Worm (Caenorhabditis elegans): Measurements from ENCODE around the gene F22E5.20.

The F22E5.20 gene

DNA sequence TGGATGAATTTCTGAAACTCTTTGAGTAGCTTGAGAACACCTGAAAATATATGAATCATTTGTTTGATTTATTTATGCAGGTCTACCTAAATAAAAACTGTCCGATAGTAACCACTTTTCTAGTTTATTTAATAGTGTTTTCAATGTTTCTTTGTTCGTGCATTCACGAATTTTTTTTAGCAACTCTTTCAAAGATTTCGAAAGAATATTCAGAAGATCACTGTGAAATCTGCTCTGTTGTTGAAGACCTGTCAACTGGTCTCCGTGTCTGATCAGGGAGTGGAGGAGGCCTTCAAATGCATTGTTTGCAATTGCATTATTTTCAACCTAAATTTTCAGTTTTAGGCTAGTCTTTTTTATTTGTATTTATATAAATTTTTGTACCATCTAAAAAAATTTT is 36.5 kb upstream of the F22E5.20 start, which contains the start of gene T05A8.1:
T05A8.1 (minus strand) TSS at position 101 of the 400 bp plus-strand sequence.
- no peak for TF ChIP-seq ceh-9 (tag; optimal IDR thresholded peaks at IDR 0.05)
- TF ChIP-seq ceh-48 (tag; optimal IDR thresholded peaks at IDR 0.05), result no peak
- no peak for TF ChIP-seq ceh-18 (tag; optimal IDR thresholded peaks at IDR 0.05)
- no peak for TF ChIP-seq pat-9 (tag; optimal IDR thresholded peaks at IDR 0.05)
- TF ChIP-seq unc-42 (tag; optimal IDR thresholded peaks at IDR 0.05), result no peak
- no peak for TF ChIP-seq K09A11.1 (tag; optimal IDR thresholded peaks at IDR 0.05; ENCODE audit: insufficient read depth)
- no peak for TF ChIP-seq F13H6.1 (tag; optimal IDR thresholded peaks at IDR 0.05)
- no peak for TF ChIP-seq ama-1 (optimal IDR thresholded peaks at IDR 0.05)
- no peak for TF ChIP-seq hlh-15 (tag; optimal IDR thresholded peaks at IDR 0.05)
- no peak for TF ChIP-seq ahr-1 (tag; optimal IDR thresholded peaks at IDR 0.05)
- no peak for TF ChIP-seq ceh-45 (GFP tag; IDR thresholded peaks at IDR 0.05)
- TF ChIP-seq unc-86 (tag; optimal IDR thresholded peaks at IDR 0.05), result no peak
- TF ChIP-seq dmd-4 (tag; optimal IDR thresholded peaks at IDR 0.05; ENCODE audit: borderline replicate concordance), result no peak
- no peak for TF ChIP-seq fkh-6 (tag; optimal IDR thresholded peaks at IDR 0.05)
- no peak for TF ChIP-seq eyg-1 (tag; optimal IDR thresholded peaks at IDR 0.05)
- TF ChIP-seq npax-4 (tag; optimal IDR thresholded peaks at IDR 0.05), result no peak

DNA sequence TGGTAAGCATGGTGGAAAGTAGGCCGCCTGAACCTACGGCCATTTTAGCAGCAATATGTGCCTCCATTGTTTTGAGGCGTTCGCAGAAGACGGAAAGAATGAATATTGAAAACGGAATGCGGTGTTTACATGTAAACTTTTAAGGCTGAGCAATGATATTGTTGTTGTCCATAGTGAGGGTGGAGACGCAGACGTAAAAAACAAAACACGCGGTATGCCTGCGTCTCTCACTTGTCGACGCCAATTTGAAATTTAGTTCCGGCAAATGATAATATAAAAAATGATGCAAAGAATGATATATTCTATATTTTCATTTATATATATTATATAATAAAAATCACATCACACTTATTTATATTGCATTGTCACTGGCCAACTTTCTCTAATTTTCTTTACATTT is 34.4 kb upstream of the F22E5.20 start, which contains the start of gene Y47G7B.2:
Y47G7B.2 (minus strand) TSS at position 143 of the 400 bp plus-strand sequence.
- TF ChIP-seq ceh-2 (tag; optimal IDR thresholded peaks at IDR 0.05) (no peak), pha-4 (tag; optimal IDR thresholded peaks at IDR 0.05) (no peak), ceh-14 (tag; optimal IDR thresholded peaks at IDR 0.05) (no peak), zip-5 (tag; optimal IDR thresholded peaks at IDR 0.05) (no peak), ceh-48 (tag; optimal IDR thresholded peaks at IDR 0.05) (no peak), hlh-30 (tag; optimal IDR thresholded peaks at IDR 0.05; ENCODE audit: insufficient read depth) (no peak), npax-4 (tag; optimal IDR thresholded peaks at IDR 0.05) (no peak), C38D4.7 (GFP tag; optimal IDR thresholded peaks at IDR 0.05) (no peak), sox-2 (GFP tag; IDR thresholded peaks at IDR 0.05) (no peak), ttx-3 (tag; optimal IDR thresholded peaks at IDR 0.05) (no peak)

DNA sequence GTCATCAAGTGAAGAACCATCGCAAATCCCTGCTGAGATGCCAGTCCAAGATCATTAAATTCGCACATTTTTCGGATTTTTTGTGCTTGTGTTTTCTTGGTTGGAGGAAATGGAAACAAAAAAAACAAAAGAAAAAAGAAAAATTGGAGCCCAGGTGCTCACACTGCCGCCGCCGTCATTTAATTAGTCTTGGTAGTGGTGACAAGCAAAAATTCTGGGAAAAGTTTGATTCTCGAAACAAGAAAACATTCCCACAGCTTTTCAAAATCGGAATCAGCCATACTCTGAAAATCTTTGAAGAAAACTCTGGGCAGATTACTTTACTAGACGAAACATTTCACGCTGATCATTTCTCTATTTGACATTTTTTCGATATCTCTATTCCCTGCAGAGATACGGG is 31.8 kb upstream of the F22E5.20 start, which contains the start of gene srh-128:
srh-128 (minus strand) TSS at position 101 of the 400 bp plus-strand sequence.
- TF ChIP-seq zip-5 (tag; optimal IDR thresholded peaks at IDR 0.05) (no peak), tbx-7 (tag; optimal IDR thresholded peaks at IDR 0.05) (no peak), ceh-34 (tag; optimal IDR thresholded peaks at IDR 0.05) (no peak), madf-2 (tag; optimal IDR thresholded peaks at IDR 0.05) (no peak), hlh-13 (GFP tag; optimal IDR thresholded peaks at IDR 0.05) (no peak), elt-2 (tag; optimal IDR thresholded peaks at IDR 0.05) (no peak), ceh-9 (tag; optimal IDR thresholded peaks at IDR 0.05) (no peak), unc-42 (tag; optimal IDR thresholded peaks at IDR 0.05) (no peak), sox-4 (tag; optimal IDR thresholded peaks at IDR 0.05) (no peak)

DNA sequence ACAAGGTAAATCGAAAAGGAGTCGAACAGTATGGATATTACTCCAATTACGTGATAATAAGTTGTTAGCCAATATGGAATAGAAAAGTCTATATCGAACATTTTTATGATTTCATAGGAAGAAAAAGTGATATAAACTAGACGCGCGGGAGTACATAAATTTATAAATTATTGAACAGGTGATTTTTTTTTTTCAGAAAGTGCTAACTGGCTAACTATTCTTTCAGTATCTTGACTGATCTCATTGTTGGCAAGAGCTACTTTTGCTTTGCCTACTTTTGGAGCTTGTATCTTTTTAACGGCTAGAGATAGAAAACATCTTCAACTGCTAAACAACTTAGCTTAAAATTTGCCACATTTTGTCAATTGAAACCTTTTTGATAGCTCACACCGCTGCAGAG is 29.3 kb upstream of the F22E5.20 start, which contains the start of gene sri-60:
sri-60 (minus strand) TSS at position 101 of the 400 bp plus-strand sequence.
- TF ChIP-seq unc-42 (tag; optimal IDR thresholded peaks at IDR 0.05) (no peak), ceh-22 (tag; optimal IDR thresholded peaks at IDR 0.05) (no peak), ceh-6 (GFP tag; optimal IDR thresholded peaks at IDR 0.05) (no peak), pat-9 (tag; optimal IDR thresholded peaks at IDR 0.05) (no peak), C08G9.2 (tag; optimal IDR thresholded peaks at IDR 0.05) (no peak), fax-1 (tag; optimal IDR thresholded peaks at IDR 0.05) (no peak), ceh-2 (tag; optimal IDR thresholded peaks at IDR 0.05) (no peak), pqm-1 (tag; optimal IDR thresholded peaks at IDR 0.05) (no peak), nhr-232 (tag; optimal IDR thresholded peaks at IDR 0.05) (no peak), unc-86 (tag; optimal IDR thresholded peaks at IDR 0.05) (no peak), mec-3 (tag; optimal IDR thresholded peaks at IDR 0.05; ENCODE audit: borderline replicate concordance) (no peak), ets-4 (tag; optimal IDR thresholded peaks at IDR 0.05) (no peak)

Measured in whole organism, late embryonic.